Fruit fly (Drosophila melanogaster) whole organism, prepupa: ENCODE results near the gene CG32152.

Experiments used
- CG10631 ChIP-seq: fragments of 200-800 bp; sonication (Bioruptor generic); optimal IDR thresholded peaks from 2 replicates; lab custom pipeline; 2016; ENCODE audit warnings: missing biosample characterization, missing genetic modification characterization
- CG11762 ChIP-seq: fragments of 200-800 bp; sonication (Bioruptor generic); optimal IDR thresholded peaks from 3 replicates; lab custom pipeline; 2016; ENCODE audit warnings: missing biosample characterization, missing genetic modification characterization; ENCODE audit not compliant: insufficient read depth
- CG11902 ChIP-seq: fragments of 200-800 bp; sonication (Bioruptor generic); optimal IDR thresholded peaks from 3 replicates; lab custom pipeline; 2016; ENCODE audit warnings: missing biosample characterization, missing genetic modification characterization
- CG15336 ChIP-seq: fragments of 200-800 bp; sonication (Bioruptor generic); IDR thresholded peaks from 2 replicates; pipeline ENCODE4 v1.3.6; 2022; ENCODE audit warnings: missing biosample characterization, missing genetic modification characterization
- CG1621 ChIP-seq: fragments of 200-800 bp; sonication (Bioruptor generic); optimal IDR thresholded peaks from 3 replicates; lab custom pipeline; 2018; ENCODE audit warnings: missing biosample characterization, mild to moderate bottlenecking, missing genetic modification characterization
- CG3032 ChIP-seq: fragments of 200-800 bp; optimal IDR thresholded peaks from 2 replicates; lab custom pipeline; 2019; ENCODE audit warnings: missing biosample characterization, mild to moderate bottlenecking, missing genetic modification characterization, moderate library complexity
- CG31627 ChIP-seq: fragments of 200-800 bp; sonication (Bioruptor generic); optimal IDR thresholded peaks from 3 replicates; lab custom pipeline; 2016; ENCODE audit warnings: missing biosample characterization, missing genetic modification characterization
- CG32006 ChIP-seq: fragments of 200-800 bp; sonication (Bioruptor generic); optimal IDR thresholded peaks from 3 replicates; lab custom pipeline; 2017; ENCODE audit warnings: missing biosample characterization, mild to moderate bottlenecking, missing genetic modification characterization
- CG3919 ChIP-seq: fragments of 200-800 bp; sonication (Bioruptor generic); optimal IDR thresholded peaks from 3 replicates; lab custom pipeline; 2016; ENCODE audit warnings: missing biosample characterization, missing genetic modification characterization
- CG6163 ChIP-seq: fragments of 200-800 bp; sonication (Bioruptor generic); IDR thresholded peaks from 3 replicates; pipeline ENCODE4 v1.3.6; 2022; ENCODE audit warnings: missing biosample characterization, missing genetic modification characterization
- CG6276 ChIP-seq: fragments of 200-800 bp; sonication (Bioruptor generic); optimal IDR thresholded peaks from 2 replicates; lab custom pipeline; 2017; ENCODE audit warnings: missing biosample characterization, mild to moderate bottlenecking, missing genetic modification characterization
- CG6792 ChIP-seq: fragments of 200-800 bp; sonication (Bioruptor generic); optimal IDR thresholded peaks from 3 replicates; lab custom pipeline; 2016; ENCODE audit warnings: missing biosample characterization, missing genetic modification characterization
- CG6808 ChIP-seq: fragments of 200-800 bp; sonication (Bioruptor generic); optimal IDR thresholded peaks from 3 replicates; lab custom pipeline; 2017; ENCODE audit warnings: missing biosample characterization, missing genetic modification characterization, mild to moderate bottlenecking, moderate library complexity, missing genetic modification reagents
- CG6854 ChIP-seq: fragments of 200-800 bp; sonication (Bioruptor generic); optimal IDR thresholded peaks from 2 replicates; lab custom pipeline; 2017; ENCODE audit warnings: missing biosample characterization, mild to moderate bottlenecking, missing genetic modification characterization
- CG7368 ChIP-seq: fragments of 200-800 bp; sonication (Bioruptor generic); optimal IDR thresholded peaks from 3 replicates; lab custom pipeline; 2016; ENCODE audit warnings: missing biosample characterization, missing genetic modification characterization
- CG8119 ChIP-seq: fragments of 200-800 bp; sonication (Bioruptor generic); IDR thresholded peaks from 3 replicates; pipeline ENCODE4 v1.3.6; 2022; ENCODE audit warnings: missing biosample characterization, missing genetic modification characterization
- CG8319 ChIP-seq: fragments of 200-800 bp; sonication (Bioruptor generic); optimal IDR thresholded peaks from 3 replicates; lab custom pipeline; 2016; ENCODE audit warnings: missing biosample characterization, missing genetic modification characterization
- CG8632 ChIP-seq: fragments of 200-800 bp; sonication (Bioruptor generic); optimal IDR thresholded peaks from 3 replicates; lab custom pipeline; 2016; ENCODE audit warnings: missing biosample characterization, missing genetic modification characterization
- CG9139 ChIP-seq: fragments of 200-800 bp; sonication (Bioruptor generic); optimal IDR thresholded peaks from 3 replicates; lab custom pipeline; 2017; ENCODE audit warnings: missing biosample characterization, mild to moderate bottlenecking, missing genetic modification characterization
- Eip75B ChIP-seq: fragments of 200-800 bp; sonication (Bioruptor generic); optimal IDR thresholded peaks from 3 replicates; lab custom pipeline; 2016; ENCODE audit warnings: missing biosample characterization, missing genetic modification characterization
- Eip78C ChIP-seq: fragments of 200-800 bp; sonication (Bioruptor generic); peaks from one replicate; lab custom pipeline; 2016; ENCODE audit warnings: missing biosample characterization, missing genetic modification characterization
- Eip93F ChIP-seq: fragments of 200-800 bp; sonication (Bioruptor generic); optimal IDR thresholded peaks from 2 replicates; lab custom pipeline; 2016; ENCODE audit warnings: missing biosample characterization, mild to moderate bottlenecking, missing genetic modification characterization
- Ets96B ChIP-seq: fragments of 200-800 bp; optimal IDR thresholded peaks from 2 replicates; lab custom pipeline; 2019; ENCODE audit warnings: missing biosample characterization, mild to moderate bottlenecking, missing genetic modification characterization, moderate library complexity
- Gug ChIP-seq: fragments of 200-800 bp; sonication (Bioruptor generic); IDR thresholded peaks from 2 replicates; pipeline ENCODE4 v1.3.6; 2022; ENCODE audit warnings: missing biosample characterization, missing genetic modification characterization
- Hr38 ChIP-seq: sonication (Bioruptor generic); optimal IDR thresholded peaks from 2 replicates; lab custom pipeline; 2016; ENCODE audit warnings: missing biosample characterization, missing genetic modification characterization
- Hr39 ChIP-seq: fragments of 200-800 bp; sonication (Bioruptor generic); optimal IDR thresholded peaks from 2 replicates; lab custom pipeline; 2016; ENCODE audit warnings: missing biosample characterization, missing genetic modification characterization
- Hr4 ChIP-seq: fragments of 200-800 bp; sonication (Bioruptor generic); optimal IDR thresholded peaks from 3 replicates; lab custom pipeline; 2016; ENCODE audit warnings: missing biosample characterization, missing genetic modification characterization
- Lpt ChIP-seq: fragments of 200-800 bp; sonication (Bioruptor generic); optimal IDR thresholded peaks from 3 replicates; lab custom pipeline; 2016; ENCODE audit warnings: missing biosample characterization, missing genetic modification characterization
- Met ChIP-seq: fragments of 200-800 bp; sonication (Bioruptor generic); optimal IDR thresholded peaks from 3 replicates; lab custom pipeline; 2016; ENCODE audit warnings: missing biosample characterization, missing genetic modification characterization
- Sox102F ChIP-seq: fragments of 200-800 bp; sonication (Bioruptor generic); optimal IDR thresholded peaks from 2 replicates; lab custom pipeline; 2016; ENCODE audit warnings: missing biosample characterization, mild to moderate bottlenecking, missing genetic modification characterization
- Sox15 ChIP-seq: fragments of 200-800 bp; sonication (Bioruptor generic); optimal IDR thresholded peaks from 3 replicates; lab custom pipeline; 2016; ENCODE audit warnings: missing biosample characterization, missing genetic modification characterization
- achi ChIP-seq: fragments of 200-800 bp; sonication (Bioruptor generic); optimal IDR thresholded peaks from 3 replicates; lab custom pipeline; 2016; ENCODE audit warnings: missing biosample characterization, missing genetic modification characterization
- acj6 ChIP-seq: fragments of 200-800 bp; sonication (Bioruptor generic); optimal IDR thresholded peaks from 3 replicates; lab custom pipeline; 2016; ENCODE audit warnings: missing biosample characterization, missing genetic modification characterization
- dac ChIP-seq: fragments of 200-800 bp; sonication (Bioruptor generic); optimal IDR thresholded peaks from 2 replicates; lab custom pipeline; 2017; ENCODE audit warnings: missing biosample characterization, mild to moderate bottlenecking, missing genetic modification characterization
- dsx ChIP-seq: fragments of 200-800 bp; optimal IDR thresholded peaks from 3 replicates; lab custom pipeline; 2019; ENCODE audit warnings: missing biosample characterization, mild to moderate bottlenecking, missing genetic modification characterization, moderate library complexity; ENCODE audit not compliant: poor library complexity, severe bottlenecking
- esn ChIP-seq: fragments of 200-800 bp; sonication (Bioruptor generic); optimal IDR thresholded peaks from 2 replicates; lab custom pipeline; 2016; ENCODE audit warnings: missing biosample characterization, mild to moderate bottlenecking, missing genetic modification characterization, moderate library complexity
- fd59A ChIP-seq: fragments of 200-800 bp; sonication (Bioruptor generic); optimal IDR thresholded peaks from 2 replicates; lab custom pipeline; 2017; ENCODE audit warnings: missing biosample characterization, mild to moderate bottlenecking, missing genetic modification characterization, missing genetic modification reagents
- fkh ChIP-seq: fragments of 200-800 bp; sonication (Bioruptor generic); optimal IDR thresholded peaks from 3 replicates; lab custom pipeline; 2017; ENCODE audit warnings: missing biosample characterization, mild to moderate bottlenecking, missing genetic modification characterization, moderate library complexity
- lz ChIP-seq: fragments of 200-800 bp; sonication (Bioruptor generic); optimal IDR thresholded peaks from 3 replicates; lab custom pipeline; 2016; ENCODE audit warnings: missing biosample characterization, missing genetic modification characterization
- net ChIP-seq: fragments of 200-800 bp; sonication (Bioruptor generic); optimal IDR thresholded peaks from 3 replicates; lab custom pipeline; 2016; ENCODE audit warnings: missing biosample characterization, missing genetic modification characterization
- pdm3 ChIP-seq: fragments of 200-800 bp; sonication (Bioruptor generic); optimal IDR thresholded peaks from 3 replicates; lab custom pipeline; 2016; ENCODE audit warnings: missing biosample characterization, missing genetic modification characterization
- salr ChIP-seq, 2 experiments: fragments of 200-800 bp; sonication (Bioruptor generic); optimal IDR thresholded peaks; 3 replicates each; lab custom pipeline; 2016 to 2018; ENCODE audit warnings: missing biosample characterization in 2 of 2, missing genetic modification characterization in 2 of 2, mild to moderate bottlenecking in 1 of 2
- spab ChIP-seq: fragments of 200-800 bp; sonication (Bioruptor generic); optimal IDR thresholded peaks from 2 replicates; lab custom pipeline; 2017; ENCODE audit warnings: missing biosample characterization, mild to moderate bottlenecking, missing genetic modification characterization, missing genetic modification reagents
- ss ChIP-seq, 2 experiments: fragments of 200-800 bp; sonication (Bioruptor generic); optimal IDR thresholded peaks; 2 replicates in 1 of 2; 3 replicates in 1 of 2; lab custom pipeline; 2017 to 2018; ENCODE audit warnings: mild to moderate bottlenecking in 2 of 2, missing biosample characterization in 2 of 2, missing genetic modification characterization in 2 of 2, moderate library complexity in 1 of 2
- svp ChIP-seq: fragments of 200-800 bp; sonication (Bioruptor generic); peaks from one replicate; lab custom pipeline; 2016; ENCODE audit warnings: missing biosample characterization, missing genetic modification characterization
- topi ChIP-seq: fragments of 200-800 bp; sonication (Bioruptor generic); optimal IDR thresholded peaks from 3 replicates; lab custom pipeline; 2016; ENCODE audit warnings: missing biosample characterization, missing genetic modification characterization
- vri ChIP-seq: fragments of 200-800 bp; sonication (Bioruptor generic); optimal IDR thresholded peaks from 3 replicates; lab custom pipeline; 2016; ENCODE audit warnings: missing biosample characterization, mild to moderate bottlenecking, missing genetic modification characterization

Gene CG32152

DNA sequence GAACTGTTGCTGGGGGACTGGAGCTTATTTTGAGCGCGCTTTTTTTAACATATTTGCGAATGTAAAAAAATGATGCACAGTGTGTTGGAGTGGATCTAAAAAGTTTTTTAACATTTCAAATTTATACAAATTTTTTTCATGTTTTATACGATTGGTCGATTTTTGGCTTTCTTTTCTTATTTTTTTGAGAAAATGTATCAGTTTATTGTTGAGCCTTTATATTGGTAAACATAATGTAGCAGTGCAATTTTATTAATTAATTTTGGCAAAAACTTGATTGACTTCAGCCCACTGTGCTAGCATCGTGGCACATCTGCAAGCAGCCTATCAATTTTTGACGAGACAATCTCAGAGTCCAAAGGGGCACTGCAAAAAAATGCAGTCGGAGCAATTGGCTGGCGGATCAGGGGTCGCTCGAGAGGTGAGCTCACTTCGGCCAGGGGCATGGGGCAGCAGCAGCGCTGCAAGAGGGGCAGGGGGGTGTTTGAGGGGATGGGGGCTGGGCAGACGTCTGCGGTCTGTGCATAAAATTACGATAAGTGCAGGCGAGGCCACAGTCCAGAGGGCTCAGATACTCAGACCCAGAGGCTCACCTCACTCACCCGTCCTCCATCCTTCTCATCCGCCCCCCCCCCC, 31.9 kb upstream of the CG32152 start (continued):
- peak; percentile 65; the same call in 2 of the 3 replicates for TF ChIP-seq CG8119 (GFP tag; lab: Robert Waterston, UW)
- TF ChIP-seq CG8319 (GFP tag; lab: Kevin White, UChicago), result peak; percentile 56
- TF ChIP-seq Gug (GFP tag; lab: Robert Waterston, UW), result peak; percentile 41
- peak; percentile 80 for TF ChIP-seq acj6
- TF ChIP-seq Hr38 (GFP tag; lab: Kevin White, UChicago), result no peak
- peak; percentile 73 for TF ChIP-seq Hr39 (GFP tag; lab: Kevin White, UChicago)
- peak; percentile 99 for TF ChIP-seq svp (GFP tag; lab: Kevin White, UChicago)
- TF ChIP-seq Eip93F (GFP tag; lab: Kevin White, UChicago), result no peak
- peak; percentile 82 for TF ChIP-seq CG6808 (GFP tag; lab: Kevin White, UChicago)
- peak; percentile 87 for TF ChIP-seq Eip75B (GFP tag; lab: Kevin White, UChicago)
- TF ChIP-seq CG8632, result peak; percentile 87
- TF ChIP-seq CG3032, result peak; percentile 86
- TF ChIP-seq Sox102F (GFP tag; lab: Kevin White, UChicago), result peak; percentile 87
- TF ChIP-seq CG9139 (GFP tag; lab: Kevin White, UChicago), result peak; percentile 70
- peak; percentile 75 for TF ChIP-seq CG11902 (GFP tag; lab: Kevin White, UChicago)
- peak; percentile 69 for TF ChIP-seq spab (GFP tag; lab: Kevin White, UChicago)
- peak; percentile 79 for TF ChIP-seq pdm3 (GFP tag; lab: Kevin White, UChicago)
- peak; percentile 81 for TF ChIP-seq achi
- TF ChIP-seq CG11762 (GFP tag; lab: Kevin White, UChicago), result peak; percentile 67

DNA sequence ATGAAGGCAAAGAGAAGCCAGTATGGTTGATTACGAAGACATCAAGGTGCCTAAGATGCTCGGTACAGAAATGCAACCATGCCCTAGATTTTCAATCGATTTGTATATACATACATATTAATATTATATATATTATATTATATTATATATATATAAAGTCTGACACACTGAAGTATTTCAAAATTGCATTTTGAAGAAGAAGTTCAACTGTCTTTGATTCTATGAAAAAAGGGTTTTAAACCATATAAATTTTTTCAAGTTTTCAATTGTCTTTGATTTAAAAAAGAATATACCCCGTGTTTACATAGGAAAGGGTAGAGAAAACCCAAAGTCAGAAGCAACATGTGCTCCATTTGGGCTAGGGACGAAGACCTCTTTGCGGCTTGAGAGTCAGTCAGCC, 30.9 kb upstream of the CG32152 start:
- peak; percentile 71 for TF ChIP-seq CG6808 (GFP tag; lab: Kevin White, UChicago)
- peak; percentile 80 for TF ChIP-seq CG8632
- TF ChIP-seq Hr4 (GFP tag; lab: Kevin White, UChicago), result no peak
- peak; percentile 61 for TF ChIP-seq achi
- no peak for TF ChIP-seq Eip93F (GFP tag; lab: Kevin White, UChicago)
- TF ChIP-seq net (GFP tag; lab: Kevin White, UChicago), result no peak
- peak; percentile 47; the same call in 1 of the 3 replicates for TF ChIP-seq CG6163 (GFP tag; lab: Robert Waterston, UW)
- no peak for TF ChIP-seq salr (GFP tag; optimal IDR thresholded peaks at IDR 0.05; lab: Kevin White, UChicago)
- no peak for TF ChIP-seq vri (GFP tag; lab: Kevin White, UChicago)
- no peak for TF ChIP-seq CG6276 (GFP tag; lab: Kevin White, UChicago)
- TF ChIP-seq CG32006 (GFP tag; lab: Kevin White, UChicago), result peak; percentile 8
- peak; percentile 25 for TF ChIP-seq Sox15 (GFP tag; lab: Kevin White, UChicago)
- TF ChIP-seq CG3032, result peak; percentile 89
- peak; percentile 67 for TF ChIP-seq spab (GFP tag; lab: Kevin White, UChicago)
- TF ChIP-seq topi, result peak; percentile 29
- TF ChIP-seq CG10631 (GFP tag; lab: Kevin White, UChicago), result peak; percentile 81
- TF ChIP-seq CG1621 (tag; lab: Kevin White, UChicago), result no peak
- TF ChIP-seq dsx (GFP tag; lab: Kevin White, UChicago), result peak; percentile 44
- peak; percentile 87 for TF ChIP-seq Ets96B
- TF ChIP-seq lz, result no peak
- TF ChIP-seq Hr39 (GFP tag; lab: Kevin White, UChicago), result peak; percentile 14
- no peak for TF ChIP-seq Gug (GFP tag; lab: Robert Waterston, UW)
- peak; percentile 33 for TF ChIP-seq CG6792 (GFP tag; lab: Kevin White, UChicago)
- no peak for TF ChIP-seq fkh (GFP tag; lab: Kevin White, UChicago)
- TF ChIP-seq CG31627 (GFP tag; lab: Kevin White, UChicago), result no peak
- peak; percentile 27 for TF ChIP-seq CG3919 (GFP tag; lab: Kevin White, UChicago)
- peak; percentile 35; the same call in 1 of the 3 replicates for TF ChIP-seq CG8119 (GFP tag; lab: Robert Waterston, UW)
- TF ChIP-seq CG11902 (GFP tag; lab: Kevin White, UChicago), result peak; percentile 28
- peak; percentile 33 for TF ChIP-seq acj6
- no peak for TF ChIP-seq Met (GFP tag; lab: Kevin White, UChicago)
- no peak for TF ChIP-seq Lpt (GFP tag; lab: Kevin White, UChicago)
- no peak for TF ChIP-seq fd59A (GFP tag; lab: Kevin White, UChicago)
- peak; percentile 17 for TF ChIP-seq CG9139 (GFP tag; lab: Kevin White, UChicago)
- peak; percentile 19 for TF ChIP-seq CG8319 (GFP tag; lab: Kevin White, UChicago)
- no peak for TF ChIP-seq dac (GFP tag; lab: Kevin White, UChicago)
- peak; percentile 40 for TF ChIP-seq esn (GFP tag; lab: Kevin White, UChicago)
- TF ChIP-seq ss (GFP tag; optimal IDR thresholded peaks at IDR 0.05; lab: Kevin White, UChicago), result peak; percentile 21 to 77
- peak; percentile 26 for TF ChIP-seq CG7368 (GFP tag; lab: Kevin White, UChicago)
- TF ChIP-seq Eip78C (GFP tag; lab: Kevin White, UChicago), result peak; percentile 84
- no peak for TF ChIP-seq CG6854 (GFP tag; lab: Kevin White, UChicago)
- no peak for TF ChIP-seq CG15336
